Fruit fly (Drosophila melanogaster) whole organism, embryonic: ENCODE data around the gene CG12818.

ENCODE experiments used
- Asciz ChIP-seq: fragments of 200-800 bp; sonication (Bioruptor generic); optimal IDR thresholded peaks from 2 replicates; lab custom pipeline; 2017; ENCODE audit warnings: missing biosample characterization, mild to moderate bottlenecking, missing genetic modification characterization, missing genetic modification reagents
- Atf6 ChIP-seq: fragments of 200-800 bp; sonication (Bioruptor generic); IDR thresholded peaks from 2 replicates; pipeline ENCODE4 v1.3.6; 2022; ENCODE audit warnings: missing biosample characterization, missing genetic modification characterization
- CG10462 ChIP-seq: fragments of 200-800 bp; sonication (Bioruptor generic); optimal IDR thresholded peaks from 2 replicates; lab custom pipeline; 2016; ENCODE audit warnings: missing biosample characterization, missing genetic modification characterization
- CG11093 ChIP-seq: fragments of 200-800 bp; sonication (Bioruptor generic); IDR thresholded peaks from 3 replicates; pipeline ENCODE4 v1.3.6; 2022; ENCODE audit warnings: missing biosample characterization, missing genetic modification characterization
- CG11247 ChIP-seq: fragments of 200-800 bp; sonication (Bioruptor generic); IDR thresholded peaks from 2 replicates; pipeline ENCODE4 v1.3.6; 2022; ENCODE audit warnings: missing biosample characterization, missing genetic modification characterization
- CG11695 ChIP-seq: fragments of 200-800 bp; sonication (Bioruptor generic); IDR thresholded peaks from 3 replicates; pipeline ENCODE4 v1.3.6; 2022; ENCODE audit warnings: missing biosample characterization, missing genetic modification characterization
- CG11696 ChIP-seq: fragments of 200-800 bp; sonication (Bioruptor generic); IDR thresholded peaks from 2 replicates; pipeline ENCODE4 v1.3.6; 2022; ENCODE audit warnings: missing biosample characterization, missing genetic modification characterization
- CG12104 ChIP-seq: fragments of 200-800 bp; sonication (Bioruptor generic); optimal IDR thresholded peaks from 3 replicates; lab custom pipeline; 2016; ENCODE audit warnings: missing biosample characterization, missing genetic modification characterization
- CG13123 ChIP-seq: fragments of 200-800 bp; sonication (Bioruptor generic); optimal IDR thresholded peaks from 2 replicates; lab custom pipeline; 2016; ENCODE audit warnings: missing biosample characterization, missing genetic modification characterization
- CG13775 ChIP-seq: fragments of 200-800 bp; sonication (Bioruptor generic); optimal IDR thresholded peaks from 3 replicates; lab custom pipeline; 2017; ENCODE audit warnings: missing biosample characterization, mild to moderate bottlenecking, missing genetic modification characterization
- CG14965 ChIP-seq: fragments of 200-800 bp; sonication (Bioruptor generic); optimal IDR thresholded peaks from 2 replicates; lab custom pipeline; 2016; ENCODE audit warnings: missing biosample characterization, missing genetic modification characterization, borderline replicate concordance
- CG16779 ChIP-seq: fragments of 200-800 bp; sonication (Bioruptor generic); IDR thresholded peaks from 2 replicates; pipeline ENCODE4 v1.3.6; 2022; ENCODE audit warnings: missing biosample characterization, missing genetic modification characterization
- CG17359 ChIP-seq: fragments of 200-800 bp; sonication (Bioruptor generic); optimal IDR thresholded peaks from 3 replicates; lab custom pipeline; 2018; ENCODE audit warnings: missing biosample characterization, mild to moderate bottlenecking, missing genetic modification characterization, moderate library complexity
- CG17829 ChIP-seq: fragments of 200-800 bp; optimal IDR thresholded peaks from 2 replicates; lab custom pipeline; 2019; ENCODE audit warnings: missing biosample characterization, mild to moderate bottlenecking, missing genetic modification characterization, moderate library complexity
- CG18476 ChIP-seq: fragments of 200-800 bp; sonication (Bioruptor generic); optimal IDR thresholded peaks from 2 replicates; lab custom pipeline; 2016; ENCODE audit warnings: missing biosample characterization, mild to moderate bottlenecking, missing genetic modification characterization
- CG2712 ChIP-seq: fragments of 200-800 bp; optimal IDR thresholded peaks from 3 replicates; lab custom pipeline; 2019; ENCODE audit warnings: missing biosample characterization, mild to moderate bottlenecking, missing genetic modification characterization, moderate library complexity
- CG31441 ChIP-seq: fragments of 200-800 bp; sonication (Bioruptor generic); IDR thresholded peaks from 2 replicates; pipeline ENCODE4 v1.3.6; 2022; ENCODE audit warnings: missing biosample characterization, missing genetic modification characterization
- CG34422 ChIP-seq: fragments of 200-800 bp; sonication (Bioruptor generic); IDR thresholded peaks from 3 replicates; pipeline ENCODE4 v1.3.6; 2022; ENCODE audit warnings: missing biosample characterization, missing genetic modification characterization
- CG4730 ChIP-seq: fragments of 200-800 bp; sonication (Bioruptor generic); IDR thresholded peaks from 2 replicates; pipeline ENCODE4 v1.3.6; 2022; ENCODE audit warnings: missing biosample characterization, missing genetic modification characterization
- CG4854 ChIP-seq: fragments of 200-800 bp; sonication (Bioruptor generic); optimal IDR thresholded peaks from 2 replicates; lab custom pipeline; 2016; ENCODE audit warnings: missing biosample characterization, missing genetic modification characterization, inconsistent platforms
- CG6272 ChIP-seq: fragments of 200-800 bp; sonication (Bioruptor generic); IDR thresholded peaks from 2 replicates; pipeline ENCODE4 v1.3.6; 2022; ENCODE audit warnings: missing biosample characterization, missing genetic modification characterization
- CG6765 ChIP-seq: fragments of 200-800 bp; sonication (Bioruptor generic); optimal IDR thresholded peaks from 3 replicates; lab custom pipeline; 2017; ENCODE audit warnings: missing biosample characterization, mild to moderate bottlenecking, missing genetic modification characterization
- CG8388 ChIP-seq: fragments of 200-800 bp; sonication (Bioruptor generic); optimal IDR thresholded peaks from 2 replicates; lab custom pipeline; 2019; ENCODE audit warnings: missing biosample characterization, mild to moderate bottlenecking, missing genetic modification characterization, moderate library complexity
- CG9215 ChIP-seq: fragments of 200-800 bp; sonication (Bioruptor generic); IDR thresholded peaks from 2 replicates; pipeline ENCODE4 v1.3.6; 2022; ENCODE audit warnings: missing biosample characterization, missing genetic modification characterization
- D19B ChIP-seq: fragments of 200-800 bp; sonication (Bioruptor generic); optimal IDR thresholded peaks from 2 replicates; lab custom pipeline; 2017; ENCODE audit warnings: missing biosample characterization, mild to moderate bottlenecking, missing genetic modification characterization
- Dll ChIP-seq: fragments of 200-800 bp; sonication (Bioruptor generic); IDR thresholded peaks from 4 replicates; pipeline ENCODE4 v1.3.6; 2022; ENCODE audit warnings: missing biosample characterization, missing genetic modification characterization; ENCODE audit not compliant: partially characterized antibody
- Dp ChIP-seq: fragments of 200-800 bp; sonication (Bioruptor generic); optimal IDR thresholded peaks from 2 replicates; lab custom pipeline; 2018; ENCODE audit warnings: missing biosample characterization, mild to moderate bottlenecking, missing genetic modification characterization, moderate library complexity
- Max ChIP-seq: fragments of 200-800 bp; sonication (Bioruptor generic); optimal IDR thresholded peaks from 2 replicates; lab custom pipeline; 2016; ENCODE audit warnings: missing biosample characterization, mild to moderate bottlenecking, missing genetic modification characterization
- Meics ChIP-seq: fragments of 200-800 bp; sonication (Bioruptor generic); optimal IDR thresholded peaks from 2 replicates; lab custom pipeline; 2017; ENCODE audit warnings: missing biosample characterization, mild to moderate bottlenecking, missing genetic modification characterization
- NC2β ChIP-seq: fragments of 200-800 bp; sonication (Bioruptor generic); optimal IDR thresholded peaks from 2 replicates; lab custom pipeline; 2016; ENCODE audit warnings: missing biosample characterization, missing genetic modification characterization
- Vsx1 ChIP-seq: fragments of 200-800 bp; sonication (Bioruptor generic); optimal IDR thresholded peaks from 2 replicates; lab custom pipeline; 2017; ENCODE audit warnings: missing biosample characterization, mild to moderate bottlenecking, missing genetic modification characterization, missing genetic modification reagents
- cas ChIP-seq: fragments of 200-800 bp; sonication (Bioruptor generic); IDR thresholded peaks from 2 replicates; pipeline ENCODE4 v1.3.6; 2022; ENCODE audit warnings: missing biosample characterization, missing genetic modification characterization
- cato ChIP-seq: fragments of 200-800 bp; sonication (Bioruptor generic); optimal IDR thresholded peaks from 2 replicates; lab custom pipeline; 2016; ENCODE audit warnings: missing biosample characterization, missing genetic modification characterization, borderline replicate concordance
- disco-r ChIP-seq: fragments of 200-800 bp; sonication (Bioruptor generic); optimal IDR thresholded peaks from 2 replicates; lab custom pipeline; 2016; ENCODE audit warnings: missing biosample characterization, missing genetic modification characterization
- gfzf ChIP-seq: fragments of 200-800 bp; sonication (Bioruptor generic); optimal IDR thresholded peaks from 2 replicates; lab custom pipeline; 2016; ENCODE audit warnings: missing biosample characterization, mild to moderate bottlenecking, missing genetic modification characterization, moderate library complexity
- grn ChIP-seq: fragments of 200-800 bp; sonication (Bioruptor generic); optimal IDR thresholded peaks from 3 replicates; lab custom pipeline; 2017; ENCODE audit warnings: missing biosample characterization, missing genetic modification characterization
- hbn ChIP-seq: fragments of 200-800 bp; sonication (Bioruptor generic); IDR thresholded peaks from 2 replicates; pipeline ENCODE4 v1.3.6; 2022; ENCODE audit warnings: missing biosample characterization, missing genetic modification characterization; ENCODE audit not compliant: partially characterized antibody
- lola ChIP-seq, 3 experiments: fragments of >200 bp in 2 of 3; fragments of 200-800 bp in 1 of 3; sonication (Bioruptor generic) in 1 of 3; optimal IDR thresholded peaks; 2 replicates each; lab custom pipeline; 2017 to 2019; ENCODE audit warnings: missing biosample characterization in 3 of 3, missing genetic modification characterization in 3 of 3, mild to moderate bottlenecking in 1 of 3, moderate library complexity in 1 of 3
- nom ChIP-seq: fragments of 200-800 bp; sonication (Bioruptor generic); optimal IDR thresholded peaks from 2 replicates; lab custom pipeline; 2017; ENCODE audit warnings: missing biosample characterization, missing genetic modification characterization, mild to moderate bottlenecking, moderate library complexity, missing genetic modification reagents
- onecut ChIP-seq: fragments of 200-800 bp; sonication (Bioruptor generic); IDR thresholded peaks from 2 replicates; pipeline ENCODE4 v1.3.6; 2022; ENCODE audit warnings: missing biosample characterization, missing genetic modification characterization
- pho ChIP-seq: fragments of 200-800 bp; sonication (Bioruptor generic); optimal IDR thresholded peaks from 2 replicates; lab custom pipeline; 2016; ENCODE audit warnings: missing biosample characterization, missing genetic modification characterization
- pnt ChIP-seq: fragments of 200-800 bp; sonication (Bioruptor generic); optimal IDR thresholded peaks from 3 replicates; lab custom pipeline; 2016; ENCODE audit warnings: missing biosample characterization, missing genetic modification characterization
- sc ChIP-seq, 3 experiments: fragments of >200 bp in 2 of 3; fragments of 200-800 bp in 1 of 3; sonication (Bioruptor generic) in 1 of 3; optimal IDR thresholded peaks; 2 replicates in 2 of 3; 3 replicates in 1 of 3; lab custom pipeline; 2017; ENCODE audit warnings: mild to moderate bottlenecking in 1 of 3, missing biosample characterization in 1 of 3, missing genetic modification characterization in 1 of 3, missing genetic modification reagents in 1 of 3
- sens ChIP-seq: fragments of 200-800 bp; sonication (Bioruptor generic); peaks from one replicate; lab custom pipeline; 2016; ENCODE audit warnings: missing biosample characterization, missing genetic modification characterization
- tap ChIP-seq: fragments of 200-800 bp; optimal IDR thresholded peaks from 3 replicates; lab custom pipeline; 2019; ENCODE audit warnings: missing biosample characterization, mild to moderate bottlenecking, missing genetic modification characterization, moderate library complexity
- tio ChIP-seq: fragments of 200-800 bp; sonication (Bioruptor generic); optimal IDR thresholded peaks from 2 replicates; lab custom pipeline; 2017; ENCODE audit warnings: missing biosample characterization, missing genetic modification characterization, inconsistent platforms
- trh ChIP-seq: fragments of 200-800 bp; sonication (Bioruptor generic); optimal IDR thresholded peaks from 2 replicates; lab custom pipeline; 2016; ENCODE audit warnings: missing biosample characterization, missing genetic modification characterization
- tx ChIP-seq: fragments of 200-800 bp; sonication (Bioruptor generic); optimal IDR thresholded peaks from 2 replicates; lab custom pipeline; 2016; ENCODE audit warnings: missing biosample characterization, missing genetic modification characterization
- zfh1 ChIP-seq: fragments of 200-800 bp; sonication (Bioruptor generic); IDR thresholded peaks from 3 replicates; pipeline ENCODE4 v1.3.6; 2022; ENCODE audit warnings: missing biosample characterization, missing genetic modification characterization

The CG12818 gene

DNA sequence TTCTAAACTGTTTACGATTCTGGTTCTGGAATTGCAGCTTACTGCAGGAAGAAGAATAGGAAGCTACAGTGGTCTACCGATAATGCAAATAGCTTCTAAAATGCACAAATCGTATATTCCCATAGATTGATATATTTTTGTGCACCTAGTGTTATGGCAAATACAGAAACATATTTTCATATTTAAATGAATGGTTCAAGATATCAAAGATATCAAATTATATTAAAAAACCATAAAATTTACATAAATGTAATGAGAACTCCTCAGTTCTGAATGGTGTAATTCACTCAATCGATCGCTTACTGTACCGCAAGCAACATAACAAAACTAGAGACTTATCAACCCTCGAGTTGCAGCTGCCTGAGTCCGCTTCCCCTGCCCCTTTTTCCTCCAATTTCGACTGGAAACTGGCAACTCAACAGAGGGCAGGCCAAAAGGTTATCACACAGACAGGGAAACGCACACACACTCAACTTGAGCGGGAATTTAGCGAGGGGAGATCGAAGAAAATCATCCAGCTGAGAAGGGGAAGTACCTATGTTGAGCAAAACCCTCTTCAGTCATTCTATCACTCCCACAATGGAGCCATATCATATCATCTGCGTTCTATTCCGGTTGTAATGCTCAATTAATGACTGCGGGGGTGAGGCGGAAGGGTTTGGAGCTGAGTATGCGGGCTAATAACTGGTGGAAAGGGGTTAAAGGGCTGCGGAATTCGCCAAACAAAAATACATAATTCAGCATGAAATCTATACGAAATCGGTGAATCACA lies 22.7 kb downstream of the CG12818 start (continued):
- TF ChIP-seq hbn (GFP tag; lab: Robert Waterston, UW): no peak
- no peak for TF ChIP-seq tx
- no peak for TF ChIP-seq CG4730 (GFP tag; lab: Robert Waterston, UW)
- TF ChIP-seq lola (GFP tag; optimal IDR thresholded peaks at IDR 0.05; lab: Kevin White, UChicago): peak in 1 of 3 experiments; percentile 78
- TF ChIP-seq CG13123 (GFP tag; lab: Kevin White, UChicago): no peak
- peak; percentile 4 for TF ChIP-seq Max (GFP tag; lab: Kevin White, UChicago)
- no peak for TF ChIP-seq Dp (GFP tag; lab: Kevin White, UChicago)
- TF ChIP-seq Asciz (GFP tag; lab: Kevin White, UChicago): peak; percentile 18
- TF ChIP-seq CG17359 (tag; lab: Kevin White, UChicago): no peak
- no peak for TF ChIP-seq CG9215 (GFP tag; lab: Robert Waterston, UW)
- TF ChIP-seq CG12104 (GFP tag; lab: Kevin White, UChicago): no peak
- no peak for TF ChIP-seq CG10462 (GFP tag; lab: Kevin White, UChicago)
- TF ChIP-seq CG31441: no peak
- no peak for TF ChIP-seq Dll
- TF ChIP-seq grn (GFP tag; lab: Kevin White, UChicago): no peak
- TF ChIP-seq CG14965: no peak
- TF ChIP-seq disco-r: no peak
- TF ChIP-seq cato (GFP tag; lab: Kevin White, UChicago): no peak
- TF ChIP-seq NC2β: no peak
- peak; percentile 100 for TF ChIP-seq CG18476 (GFP tag; lab: Kevin White, UChicago)
- TF ChIP-seq Meics (GFP tag; lab: Kevin White, UChicago): peak; percentile 22
- peak; percentile 81 for TF ChIP-seq sens (GFP tag; lab: Kevin White, UChicago)
- TF ChIP-seq CG2712 (tag; lab: Kevin White, UChicago): peak; percentile 73
- no peak for TF ChIP-seq CG16779 (GFP tag; lab: Robert Waterston, UW)
- TF ChIP-seq tio (GFP tag; lab: Kevin White, UChicago): no peak
- TF ChIP-seq CG6272 (GFP tag; lab: Robert Waterston, UW): no peak
- TF ChIP-seq CG13775 (GFP tag; lab: Kevin White, UChicago): peak; percentile 26
- no peak for TF ChIP-seq cas (GFP tag; lab: Robert Waterston, UW)
- TF ChIP-seq tap (tag; lab: Kevin White, UChicago): peak; percentile 35
- TF ChIP-seq CG17829 (tag; lab: Kevin White, UChicago): peak; percentile 67
- no peak for TF ChIP-seq nom
- no peak for TF ChIP-seq pho
- no peak for TF ChIP-seq trh (GFP tag; lab: Kevin White, UChicago)
- TF ChIP-seq CG11696 (GFP tag; lab: Robert Waterston, UW): no peak
- TF ChIP-seq onecut (GFP tag; lab: Robert Waterston, UW): peak; percentile 50
- no peak for TF ChIP-seq CG11247 (GFP tag; lab: Robert Waterston, UW)
- TF ChIP-seq Atf6 (GFP tag; lab: Robert Waterston, UW): no peak
- TF ChIP-seq CG11695 (GFP tag; lab: Robert Waterston, UW): no peak
- TF ChIP-seq pnt: no peak
- no peak for TF ChIP-seq CG6765
- TF ChIP-seq CG11093 (GFP tag; lab: Robert Waterston, UW): no peak
- peak; percentile 33 for TF ChIP-seq CG8388
- no peak for TF ChIP-seq CG34422
- no peak for TF ChIP-seq sc (optimal IDR thresholded peaks at IDR 0.05; lab: Kevin White, UChicago)
- TF ChIP-seq sc (GFP tag; optimal IDR thresholded peaks at IDR 0.05; lab: Kevin White, UChicago): peak; percentile 45
- TF ChIP-seq zfh1: no peak
- no peak for TF ChIP-seq CG4854 (GFP tag; lab: Kevin White, UChicago)
- no peak for TF ChIP-seq Vsx1 (GFP tag; lab: Kevin White, UChicago)
- no peak for TF ChIP-seq D19B (GFP tag; lab: Kevin White, UChicago)
- no peak for TF ChIP-seq gfzf (GFP tag; lab: Kevin White, UChicago)
